Worm (Caenorhabditis elegans) whole organism, L4/young adult: ENCODE measurements around the gene col-120.

Experiments used
- W03F9.2 ChIP-seq: fragments of 150-350 bp; optimal IDR thresholded peaks from 2 replicates; lab custom pipeline; 2014; ENCODE audit warnings: missing biosample characterization, missing genetic modification characterization
- him-1 ChIP-seq: sonication (generic microtip); optimal IDR thresholded peaks from 2 replicates; lab custom pipeline; 2016; ENCODE audit warnings: missing genotype, missing genetic modification reagents, missing genetic modification characterization, missing compliant biosample characterization

DNA sequence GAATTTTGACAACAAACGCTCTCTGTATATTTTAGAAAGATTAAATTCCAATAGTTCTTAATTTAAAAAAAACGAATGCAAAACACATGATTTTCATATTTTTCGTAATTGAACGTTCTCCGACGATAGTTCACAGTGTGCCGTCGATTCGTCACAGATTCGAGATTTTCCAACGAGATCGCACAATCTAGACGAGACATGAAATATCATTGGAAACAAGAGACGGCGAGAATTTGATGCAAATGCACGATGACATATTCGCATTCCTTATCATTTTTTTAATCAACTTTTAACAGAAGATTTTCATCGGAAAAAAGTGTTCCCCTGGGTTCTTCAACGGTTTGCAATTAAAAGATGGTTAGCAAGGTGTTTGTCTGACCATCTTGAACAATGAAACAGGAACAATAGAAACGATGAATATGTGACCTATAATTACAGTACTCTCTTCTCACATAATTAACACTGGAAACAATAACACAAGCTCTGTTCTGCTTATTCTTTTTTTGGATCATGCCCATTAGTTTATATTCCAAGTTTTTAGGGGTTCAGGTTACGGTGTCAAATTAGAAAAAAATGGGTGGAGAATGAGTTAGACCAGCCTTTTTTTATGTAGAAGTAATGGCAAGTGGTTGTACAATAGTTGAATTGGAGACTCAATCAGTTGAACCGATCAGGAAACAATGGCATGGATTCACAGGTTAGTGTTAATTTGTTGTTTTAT, 29.0 kb downstream of the col-120 start, which contains the start of gene Y11D7A.3:
- TF ChIP-seq him-1 (tag; lab: Kevin White, UChicago), result no peak
- no peak for TF ChIP-seq W03F9.2
